Worm (Caenorhabditis elegans) whole organism, L4 larva: ENCODE data around the gene srx-85.

Experiments used
- F26F4.8 ChIP-seq: fragments of 200-800 bp; sonication (Bioruptor generic); conservative IDR thresholded peaks from 2 replicates; pipeline ENCODE4 v1.3.6; 2022; ENCODE audit warnings: missing genetic modification characterization, missing compliant biosample characterization
- F44E2.7 ChIP-seq: fragments of 200-800 bp; sonication (Bioruptor generic); IDR thresholded peaks from 2 replicates; pipeline ENCODE4 v2.1.2; 2022; ENCODE audit warnings: missing genetic modification characterization, missing compliant biosample characterization
- aha-1 ChIP-seq: fragments of 150-350 bp; peaks from one replicate; lab custom pipeline; 2014; ENCODE audit warnings: missing biosample characterization, missing genetic modification characterization
- aly-2 ChIP-seq: sonication (generic microtip); optimal IDR thresholded peaks from 2 replicates; lab custom pipeline; 2018; ENCODE audit warnings: missing biosample characterization, missing genetic modification characterization
- attf-4 ChIP-seq: sonication (generic microtip); optimal IDR thresholded peaks from 3 replicates; lab custom pipeline; 2017; ENCODE audit warnings: missing biosample characterization, missing genetic modification characterization
- ceh-20 ChIP-seq: fragments of 200-800 bp; sonication (Bioruptor generic); IDR thresholded peaks from 2 replicates; pipeline ENCODE4 v1.3.6; 2022; ENCODE audit warnings: missing genetic modification reagents, missing genetic modification characterization, missing compliant biosample characterization
- ceh-28 ChIP-seq: fragments of 150-350 bp; optimal IDR thresholded peaks from 2 replicates; lab custom pipeline; 2014; ENCODE audit warnings: missing biosample characterization, missing genetic modification reagents, missing genetic modification characterization
- ceh-62 ChIP-seq: sonication (generic microtip); optimal IDR thresholded peaks from 2 replicates; lab custom pipeline; 2017; ENCODE audit warnings: missing biosample characterization, missing genetic modification characterization
- daf-12 ChIP-seq: fragments of 150-350 bp; optimal IDR thresholded peaks from 2 replicates; lab custom pipeline; 2014; ENCODE audit warnings: missing biosample characterization, missing genetic modification reagents, missing genetic modification characterization
- daf-16 ChIP-seq, 3 experiments: sonication (generic microtip); optimal IDR thresholded peaks; 2 replicates each; lab custom pipeline; 2016 to 2017; ENCODE audit warnings: missing genetic modification characterization in 3 of 3, missing genetic modification reagents in 3 of 3, mild to moderate bottlenecking in 2 of 3, missing compliant biosample characterization in 2 of 3, missing biosample characterization in 1 of 3, moderate library complexity in 1 of 3
- daf-19 ChIP-seq: fragments of 200-800 bp; sonication (Bioruptor generic); conservative IDR thresholded peaks from 2 replicates; pipeline ENCODE4 v1.3.6; 2022; ENCODE audit warnings: missing genetic modification characterization, missing compliant biosample characterization
- dmd-6 ChIP-seq: fragments of 200-800 bp; sonication (Bioruptor generic); IDR thresholded peaks from 2 replicates; pipeline ENCODE4 v1.3.6; 2022; ENCODE audit warnings: missing genetic modification reagents, missing genetic modification characterization, missing compliant biosample characterization
- dpl-1 ChIP-seq: fragments of 150-350 bp; optimal IDR thresholded peaks from 2 replicates; lab custom pipeline; 2014; ENCODE audit warnings: missing biosample characterization, missing genetic modification reagents, missing genetic modification characterization
- fkh-10 ChIP-seq: fragments of 150-350 bp; optimal IDR thresholded peaks from 2 replicates; lab custom pipeline; 2014; ENCODE audit warnings: missing biosample characterization, missing genetic modification reagents, missing genetic modification characterization
- fos-1 ChIP-seq: fragments of 150-350 bp; optimal IDR thresholded peaks from 2 replicates; lab custom pipeline; 2014; ENCODE audit warnings: missing biosample characterization, missing genetic modification characterization
- gei-8 ChIP-seq: fragments of 200-800 bp; sonication (Bioruptor generic); optimal IDR thresholded peaks from 2 replicates; lab custom pipeline; 2018; ENCODE audit warnings: mild to moderate bottlenecking, missing genetic modification characterization, missing compliant biosample characterization
- hlh-11 ChIP-seq: fragments of 200-800 bp; sonication (Bioruptor generic); optimal IDR thresholded peaks from 2 replicates; lab custom pipeline; 2018; ENCODE audit warnings: mild to moderate bottlenecking, missing genetic modification characterization, missing compliant biosample characterization
- hlh-30 ChIP-seq: sonication (generic microtip); optimal IDR thresholded peaks from 2 replicates; lab custom pipeline; 2017; ENCODE audit warnings: antibody characterized with exemption, mild to moderate bottlenecking, missing genetic modification characterization, missing compliant biosample characterization; ENCODE audit not compliant: insufficient read depth
- lin-29 ChIP-seq: fragments of 200-800 bp; sonication (Bioruptor generic); IDR thresholded peaks from 2 replicates; pipeline ENCODE4 v1.3.6; 2022; ENCODE audit warnings: missing genetic modification reagents, missing genetic modification characterization, missing compliant biosample characterization
- lin-38 ChIP-seq: fragments of 200-800 bp; sonication (Bioruptor generic); IDR thresholded peaks from 2 replicates; pipeline ENCODE4 v1.3.6; 2022; ENCODE audit warnings: missing genetic modification reagents, missing genetic modification characterization, missing compliant biosample characterization
- lir-3 ChIP-seq: sonication (generic microtip); optimal IDR thresholded peaks from 2 replicates; lab custom pipeline; 2016; ENCODE audit warnings: mild to moderate bottlenecking, missing genetic modification characterization, missing compliant biosample characterization
- lsy-2 ChIP-seq, 2 experiments: fragments of 150-350 bp in 1 of 2; sonication (generic microtip) in 1 of 2; optimal IDR thresholded peaks; 2 replicates each; lab custom pipeline; 2014 to 2017; ENCODE audit warnings: missing biosample characterization in 2 of 2, missing genetic modification characterization in 2 of 2
- mdl-1 ChIP-seq, 2 experiments: fragments of 150-350 bp in 1 of 2; sonication (generic microtip) in 1 of 2; optimal IDR thresholded peaks; 2 replicates each; lab custom pipeline; 2014 to 2017; ENCODE audit warnings: missing biosample characterization in 2 of 2, missing genetic modification characterization in 2 of 2
- mdt-29 ChIP-seq: fragments of 200-800 bp; sonication (Bioruptor generic); IDR thresholded peaks from 2 replicates; pipeline ENCODE4 v1.3.6; 2022; ENCODE audit warnings: missing genetic modification reagents, missing genetic modification characterization, missing compliant biosample characterization
- mep-1 ChIP-seq: fragments of 150-350 bp; sonication (generic microtip); optimal IDR thresholded peaks from 3 replicates; lab custom pipeline; 2014; ENCODE audit warnings: missing biosample characterization, missing genetic modification characterization
- mes-2 ChIP-seq: sonication (generic microtip); optimal IDR thresholded peaks from 2 replicates; lab custom pipeline; 2016; ENCODE audit warnings: missing genotype, mild to moderate bottlenecking, missing genetic modification characterization, missing compliant biosample characterization; ENCODE audit not compliant: poor library complexity, severe bottlenecking
- nhr-25 ChIP-seq: sonication (generic microtip); optimal IDR thresholded peaks from 2 replicates; lab custom pipeline; 2017; ENCODE audit warnings: missing genetic modification characterization, mild to moderate bottlenecking, missing compliant biosample characterization, antibody characterized with exemption, moderate library complexity, borderline replicate concordance; ENCODE audit not compliant: insufficient read depth
- nhr-28 ChIP-seq: fragments of 150-350 bp; optimal IDR thresholded peaks from 2 replicates; lab custom pipeline; 2014; ENCODE audit warnings: missing biosample characterization, missing genetic modification characterization
- nhr-41 ChIP-seq: fragments of 200-800 bp; sonication (Bioruptor generic); IDR thresholded peaks from 2 replicates; pipeline ENCODE4 v1.3.6; 2022; ENCODE audit warnings: missing genetic modification reagents, missing genetic modification characterization, missing compliant biosample characterization
- nhr-48 ChIP-seq: sonication (generic microtip); optimal IDR thresholded peaks from 2 replicates; lab custom pipeline; 2016; ENCODE audit warnings: mild to moderate bottlenecking, missing genetic modification characterization, missing compliant biosample characterization
- pha-4 ChIP-seq, 2 experiments: fragments of 150-350 bp in 1 of 2; fragments of 200-800 bp in 1 of 2; sonication (Bioruptor generic) in 1 of 2; IDR thresholded peaks in 1 of 2; optimal IDR thresholded peaks in 1 of 2; 2 replicates each; pipeline versions ENCODE4 v1.3.6 to Lab custom; 2014 to 2022; ENCODE audit warnings: missing genetic modification characterization in 2 of 2, missing genetic modification reagents in 2 of 2, missing biosample characterization in 1 of 2, missing compliant biosample characterization in 1 of 2
- pqm-1 ChIP-seq: sonication (generic microtip); optimal IDR thresholded peaks from 2 replicates; lab custom pipeline; 2017; ENCODE audit warnings: missing biosample characterization, missing genetic modification characterization
- rbr-2 ChIP-seq: sonication (generic microtip); optimal IDR thresholded peaks from 2 replicates; lab custom pipeline; 2016; ENCODE audit warnings: missing genotype, missing genetic modification characterization, missing compliant biosample characterization
- snpc-1.2 ChIP-seq: fragments of 200-800 bp; sonication (Bioruptor generic); IDR thresholded peaks from 2 replicates; pipeline ENCODE4 v1.3.6; 2022; ENCODE audit warnings: missing genetic modification reagents, missing genetic modification characterization, missing compliant biosample characterization
- spr-3 ChIP-seq: fragments of 200-800 bp; sonication (Bioruptor generic); optimal IDR thresholded peaks from 2 replicates; lab custom pipeline; 2018; ENCODE audit warnings: mild to moderate bottlenecking, missing genetic modification characterization, missing compliant biosample characterization
- unc-130 ChIP-seq: sonication (generic microtip); optimal IDR thresholded peaks from 2 replicates; lab custom pipeline; 2016; ENCODE audit warnings: missing genetic modification reagents, missing genetic modification characterization, missing compliant biosample characterization
- unc-62 ChIP-seq, 3 experiments: fragments of 150-350 bp in 1 of 3; sonication (generic microtip); optimal IDR thresholded peaks in 2 of 3; peaks in 1 of 3; 1 replicate in 1 of 3; 2 replicates in 2 of 3; lab custom pipeline; 2014 to 2017; ENCODE audit warnings: missing biosample characterization in 3 of 3, missing genetic modification characterization in 3 of 3, missing genetic modification reagents in 3 of 3, missing genotype in 1 of 3
- vab-7 ChIP-seq: fragments of 200-800 bp; sonication (Bioruptor generic); IDR thresholded peaks from 2 replicates; pipeline ENCODE4 v1.3.6; 2022; ENCODE audit warnings: missing genetic modification reagents, missing genetic modification characterization, missing compliant biosample characterization
- zag-1 ChIP-seq: fragments of 150-350 bp; optimal IDR thresholded peaks from 2 replicates; lab custom pipeline; 2014; ENCODE audit warnings: missing biosample characterization, missing genetic modification characterization
- zfp-3 ChIP-seq: fragments of 200-800 bp; sonication (Bioruptor generic); conservative IDR thresholded peaks from 2 replicates; pipeline ENCODE4 v1.3.6; 2022; ENCODE audit warnings: missing genetic modification reagents, missing genetic modification characterization, missing compliant biosample characterization

The srx-85 gene

DNA sequence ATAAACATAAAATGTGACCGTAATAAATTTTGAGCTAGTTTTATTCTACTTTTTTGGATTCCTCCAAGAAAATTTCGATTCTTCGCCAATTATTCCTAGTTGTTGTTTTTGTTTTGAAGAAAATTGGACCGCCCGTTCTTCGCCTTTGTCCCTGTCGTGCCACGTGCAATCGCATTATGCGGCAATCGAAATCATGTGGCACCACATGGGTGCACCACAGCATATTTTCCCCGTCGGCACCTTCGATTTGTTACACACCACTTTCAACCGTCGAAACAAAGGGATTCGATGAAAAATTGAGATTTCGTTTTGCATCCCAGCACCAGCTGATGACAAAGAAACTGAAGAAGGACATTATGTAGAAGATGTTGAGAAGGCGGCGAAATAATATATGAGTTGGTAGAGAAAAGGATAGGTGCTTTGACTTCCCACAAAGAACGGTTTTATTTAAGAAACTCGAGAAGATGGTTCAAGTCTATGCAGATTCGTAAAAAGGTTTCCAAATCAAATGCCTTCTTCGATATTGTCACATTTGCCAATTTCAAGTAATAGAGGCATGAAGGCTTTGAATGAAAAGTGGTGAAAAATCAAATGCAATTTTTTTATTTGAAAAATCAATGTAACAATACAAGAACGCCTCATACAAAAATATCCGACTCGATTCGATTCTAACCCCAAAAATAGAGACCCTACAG, 23.7 kb upstream of the srx-85 start:
- no peak for TF ChIP-seq lir-3
- no peak for TF ChIP-seq spr-3 (GFP tag; lab: Kevin White, UChicago)
- no peak for TF ChIP-seq zag-1 (tag; lab: Kevin White, UChicago)
- peak in 1 of 2 experiments; percentile 91 for TF ChIP-seq unc-62 (GFP tag; optimal IDR thresholded peaks at IDR 0.05 in 1 of 2; lab: Kevin White, UChicago)
- no peak for TF ChIP-seq unc-62 (tag; optimal IDR thresholded peaks at IDR 0.05; lab: Kevin White, UChicago)
- TF ChIP-seq mdl-1 (tag; optimal IDR thresholded peaks at IDR 0.05; lab: Kevin White, UChicago): no peak
- no peak for TF ChIP-seq hlh-11 (tag; lab: Kevin White, UChicago)
- no peak for TF ChIP-seq F26F4.8
- TF ChIP-seq mdt-29: no peak
- peak; percentile 50 for TF ChIP-seq hlh-30

DNA sequence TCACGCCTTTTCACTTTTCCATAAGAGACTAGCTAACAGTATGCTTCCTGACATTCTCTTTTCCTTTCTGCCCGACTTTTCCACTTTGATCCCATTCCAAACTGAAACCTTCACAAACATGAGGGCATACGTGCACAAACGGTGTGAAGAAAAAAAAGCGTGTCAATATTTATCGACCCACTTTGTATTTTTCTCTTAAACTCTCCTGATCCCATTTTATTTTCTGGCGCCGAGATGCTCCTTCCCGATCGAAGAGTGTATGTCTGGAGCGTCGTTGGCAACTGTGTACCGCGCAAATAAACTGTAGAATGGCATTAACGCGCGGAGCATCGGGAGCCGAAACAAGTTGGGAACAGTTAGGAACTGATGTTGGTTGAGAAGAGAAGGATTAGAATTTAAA, 22.9 kb upstream of the srx-85 start:
- peak; percentile 64 for TF ChIP-seq aha-1 (tag; lab: Kevin White, UChicago)
- no peak for TF ChIP-seq pha-4 (GFP tag; IDR thresholded peaks at IDR 0.05; lab: Robert Waterston, UW)
- peak; percentile 71 for TF ChIP-seq pha-4 (tag; optimal IDR thresholded peaks at IDR 0.05; lab: Kevin White, UChicago)
- TF ChIP-seq unc-130 (GFP tag; lab: Kevin White, UChicago): no peak
- TF ChIP-seq gei-8 (GFP tag; lab: Kevin White, UChicago): no peak
- no peak for TF ChIP-seq nhr-28 (tag; lab: Kevin White, UChicago)

DNA sequence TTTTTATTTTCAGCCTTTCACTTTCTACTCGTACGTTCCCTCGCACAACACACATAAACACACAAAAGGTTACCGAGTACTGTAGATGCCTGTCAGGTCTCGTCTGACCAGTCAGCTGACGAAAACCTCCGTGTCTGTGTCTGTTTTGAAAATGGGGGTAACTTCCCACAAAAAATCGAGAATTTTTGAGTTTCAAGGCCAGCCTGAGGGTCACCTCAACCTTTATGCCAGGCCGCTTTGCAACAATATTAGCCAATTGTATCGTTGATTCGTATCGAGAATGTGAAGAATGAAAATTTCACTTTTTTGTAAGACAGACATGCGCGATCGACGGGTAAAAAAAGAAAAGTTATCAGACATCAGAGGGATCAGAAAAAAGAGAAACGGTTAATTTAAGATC, 21.4 kb upstream of the srx-85 start:
- TF ChIP-seq daf-16 (GFP tag; optimal IDR thresholded peaks at IDR 0.05; lab: Kevin White, UChicago) (no peak), daf-16 (tag; optimal IDR thresholded peaks at IDR 0.05; lab: Kevin White, UChicago) (no peak), snpc-1.2 (GFP tag; lab: Robert Waterston, UW) (no peak), lsy-2 (tag; optimal IDR thresholded peaks at IDR 0.05; lab: Kevin White, UChicago) (peak; percentile 14 to 59), F44E2.7 (GFP tag; lab: Robert Waterston, UW) (no peak), zfp-3 (GFP tag; lab: Robert Waterston, UW) (no peak), hlh-30 (peak; percentile 82), mes-2 (tag; lab: Kevin White, UChicago) (peak; percentile 3), ceh-20 (GFP tag; lab: Robert Waterston, UW) (0 out of 2 replicates have a peak, but pooled peaks have one; percentile 10), nhr-28 (tag; lab: Kevin White, UChicago) (peak; percentile 51), rbr-2 (no peak), lin-38 (GFP tag; lab: Robert Waterston, UW) (0 out of 2 replicates have a peak, but pooled peaks have one; percentile 27), dpl-1 (GFP tag; lab: Kevin White, UChicago) (no peak), unc-62 (GFP tag; optimal IDR thresholded peaks at IDR 0.05 in 1 of 2; lab: Kevin White, UChicago) (peak in 1 of 2 experiments; percentile 48), unc-62 (tag; optimal IDR thresholded peaks at IDR 0.05; lab: Kevin White, UChicago) (no peak), nhr-41 (GFP tag; lab: Robert Waterston, UW) (no peak), fos-1 (tag; lab: Kevin White, UChicago) (no peak), mdl-1 (tag; optimal IDR thresholded peaks at IDR 0.05; lab: Kevin White, UChicago) (peak in 1 of 2 experiments; percentile 7), daf-12 (no peak), ceh-62 (tag; lab: Kevin White, UChicago) (no peak), fkh-10 (GFP tag; lab: Kevin White, UChicago) (no peak), lin-29 (peak; percentile 50; the same call in 1 of the 2 replicates), vab-7 (no peak), dmd-6 (GFP tag; lab: Robert Waterston, UW) (peak; percentile 31), hlh-11 (tag; lab: Kevin White, UChicago) (peak; percentile 38), nhr-48 (tag; lab: Kevin White, UChicago) (no peak), aly-2 (no peak), attf-4 (tag; lab: Kevin White, UChicago) (no peak), nhr-25 (peak; percentile 87), daf-19 (GFP tag; lab: Robert Waterston, UW) (no peak), ceh-28 (tag; lab: Kevin White, UChicago) (no peak), pqm-1 (tag; lab: Kevin White, UChicago) (no peak), mep-1 (tag; lab: Kevin White, UChicago) (peak; percentile 50), zag-1 (tag; lab: Kevin White, UChicago) (no peak)
- TF ChIP-seq, all 104 proteins: peak for 13
